Worm (Caenorhabditis elegans) whole organism, L1 larva: Measurements from ENCODE around the gene M163.21.
A peak's percentile ranks its signal among the peaks of the same experiment; 100 is the strongest.

Source experiments
- C04F5.9 ChIP-seq: sonication (generic microtip); optimal IDR thresholded peaks from 2 replicates; lab custom pipeline; 2016; ENCODE audit warnings: missing genetic modification characterization, missing compliant biosample characterization
- C16A3.4 ChIP-seq: fragments of 150-350 bp; optimal IDR thresholded peaks from 2 replicates; lab custom pipeline; 2014; ENCODE audit warnings: missing biosample characterization, missing genetic modification characterization
- C34B4.2 ChIP-seq: sonication (generic microtip); optimal IDR thresholded peaks from 2 replicates; lab custom pipeline; 2017; ENCODE audit warnings: mild to moderate bottlenecking, missing genetic modification characterization, missing compliant biosample characterization
- F16B12.6 ChIP-seq: fragments of 150-350 bp; optimal IDR thresholded peaks from 2 replicates; lab custom pipeline; 2014; ENCODE audit warnings: missing biosample characterization, missing genetic modification characterization
- Y116A8C.19 ChIP-seq: sonication (generic microtip); optimal IDR thresholded peaks from 2 replicates; lab custom pipeline; 2016; ENCODE audit warnings: missing compliant biosample characterization, missing genetic modification characterization, borderline replicate concordance
- aha-1 ChIP-seq: fragments of 150-350 bp; optimal IDR thresholded peaks from 2 replicates; lab custom pipeline; 2014; ENCODE audit warnings: missing biosample characterization, missing genetic modification characterization
- aly-2 ChIP-seq: fragments of 150-350 bp; optimal IDR thresholded peaks from 2 replicates; lab custom pipeline; 2014; ENCODE audit warnings: missing biosample characterization, missing genetic modification characterization
- blmp-1 ChIP-seq: fragments of 150-350 bp; optimal IDR thresholded peaks from 2 replicates; lab custom pipeline; 2014; ENCODE audit warnings: missing biosample characterization, missing genetic modification characterization
- ceh-90 ChIP-seq: sonication (generic microtip); optimal IDR thresholded peaks from 2 replicates; lab custom pipeline; 2016; ENCODE audit warnings: missing genetic modification characterization, missing compliant biosample characterization
- efl-1 ChIP-seq, 4 experiments: fragments of 150-350 bp; optimal IDR thresholded peaks in 3 of 4; peaks in 1 of 4; 1 replicate in 1 of 4; 2 replicates in 3 of 4; lab custom pipeline; 2014; ENCODE audit warnings: missing biosample characterization in 2 of 4, missing genetic modification characterization in 2 of 4, missing genetic modification reagents in 2 of 4
- efl-3 ChIP-seq: fragments of 200-800 bp; sonication (Bioruptor generic); optimal IDR thresholded peaks from 2 replicates; lab custom pipeline; 2018; ENCODE audit warnings: mild to moderate bottlenecking, missing genetic modification characterization, missing compliant biosample characterization
- egl-27 ChIP-seq, 2 experiments: fragments of 150-350 bp in 1 of 2; sonication (generic microtip); optimal IDR thresholded peaks; 3 replicates each; lab custom pipeline; 2017 to 2018; ENCODE audit warnings: missing biosample characterization in 2 of 2, missing genetic modification characterization in 2 of 2, missing genetic modification reagents in 2 of 2
- elt-2 ChIP-seq: sonication (generic microtip); optimal IDR thresholded peaks from 2 replicates; lab custom pipeline; 2016; ENCODE audit warnings: missing genetic modification characterization, mild to moderate bottlenecking, inconsistent platforms, missing compliant biosample characterization, missing genetic modification reagents
- elt-3 ChIP-seq, 6 experiments: fragments of 150-350 bp in 1 of 6; sonication (generic microtip); optimal IDR thresholded peaks; 2 replicates each; lab custom pipeline; 2017 to 2018; ENCODE audit warnings: missing biosample characterization in 6 of 6, missing genetic modification characterization in 6 of 6, inconsistent platforms in 1 of 6
- ets-5 ChIP-seq: fragments of 200-800 bp; sonication (Bioruptor generic); IDR thresholded peaks from 2 replicates; pipeline ENCODE4 v1.3.6; 2022; ENCODE audit warnings: missing genetic modification characterization, missing compliant biosample characterization
- grh-1 ChIP-seq: fragments of 200-800 bp; sonication (Bioruptor generic); IDR thresholded peaks from 2 replicates; pipeline ENCODE4 v1.3.6; 2022; ENCODE audit warnings: missing genetic modification reagents, missing genetic modification characterization, missing compliant biosample characterization
- hlh-17 ChIP-seq: fragments of 200-800 bp; sonication (Bioruptor generic); optimal IDR thresholded peaks from 2 replicates; lab custom pipeline; 2018; ENCODE audit warnings: missing genetic modification characterization, mild to moderate bottlenecking, missing compliant biosample characterization, moderate library complexity, borderline replicate concordance
- irx-1 ChIP-seq: sonication (generic microtip); optimal IDR thresholded peaks from 2 replicates; lab custom pipeline; 2016; ENCODE audit warnings: missing genetic modification characterization, missing compliant biosample characterization
- jun-1 ChIP-seq: fragments of 150-350 bp; optimal IDR thresholded peaks from 2 replicates; lab custom pipeline; 2014; ENCODE audit warnings: missing biosample characterization, missing genetic modification reagents, missing genetic modification characterization
- lin-13 ChIP-seq: fragments of 150-350 bp; optimal IDR thresholded peaks from 2 replicates; lab custom pipeline; 2014; ENCODE audit warnings: missing biosample characterization, missing genetic modification reagents, missing genetic modification characterization
- lin-14 ChIP-seq: fragments of 200-800 bp; sonication (Bioruptor generic); optimal IDR thresholded peaks from 2 replicates; lab custom pipeline; 2018; ENCODE audit warnings: mild to moderate bottlenecking, missing genetic modification characterization, moderate library complexity, missing compliant biosample characterization
- lin-35 ChIP-seq, 2 experiments: fragments of 150-350 bp; optimal IDR thresholded peaks; 2 replicates each; lab custom pipeline; 2014; ENCODE audit warnings: missing biosample characterization in 2 of 2, missing genetic modification characterization in 2 of 2, missing genetic modification reagents in 2 of 2
- lsy-2 ChIP-seq, 2 experiments: fragments of 150-350 bp; optimal IDR thresholded peaks; 2 replicates each; lab custom pipeline; 2014; ENCODE audit warnings: missing biosample characterization in 2 of 2, missing genetic modification characterization in 2 of 2
- mdl-1 ChIP-seq, 2 experiments: fragments of 150-350 bp; optimal IDR thresholded peaks; 2 replicates each; lab custom pipeline; 2014 to 2017; ENCODE audit warnings: missing biosample characterization in 2 of 2, missing genetic modification characterization in 2 of 2, inconsistent platforms in 1 of 2
- mep-1 ChIP-seq: fragments of 150-350 bp; optimal IDR thresholded peaks from 2 replicates; lab custom pipeline; 2014; ENCODE audit warnings: missing biosample characterization, missing genetic modification characterization
- nhr-11 ChIP-seq: fragments of 150-350 bp; optimal IDR thresholded peaks from 2 replicates; lab custom pipeline; 2014; ENCODE audit warnings: missing biosample characterization, missing genetic modification characterization
- nhr-19 ChIP-seq: fragments of 200-800 bp; sonication (Bioruptor generic); conservative IDR thresholded peaks from 2 replicates; pipeline ENCODE4 v1.3.6; 2022; ENCODE audit warnings: missing genetic modification characterization, missing compliant biosample characterization
- nhr-20 ChIP-seq: sonication (generic microtip); optimal IDR thresholded peaks from 2 replicates; lab custom pipeline; 2016; ENCODE audit warnings: mild to moderate bottlenecking, missing genetic modification characterization, missing compliant biosample characterization
- nhr-237 ChIP-seq: fragments of 150-350 bp; optimal IDR thresholded peaks from 2 replicates; lab custom pipeline; 2014; ENCODE audit warnings: missing biosample characterization, missing genetic modification characterization
- nhr-47 ChIP-seq: sonication (generic microtip); optimal IDR thresholded peaks from 2 replicates; lab custom pipeline; 2016; ENCODE audit warnings: mild to moderate bottlenecking, missing genetic modification characterization, moderate library complexity, missing compliant biosample characterization
- nhr-71 ChIP-seq: sonication (generic microtip); optimal IDR thresholded peaks from 2 replicates; lab custom pipeline; 2016; ENCODE audit warnings: mild to moderate bottlenecking, missing genetic modification characterization, moderate library complexity, missing compliant biosample characterization
- nhr-76 ChIP-seq: sonication (generic microtip); optimal IDR thresholded peaks from 2 replicates; lab custom pipeline; 2017; ENCODE audit warnings: missing biosample characterization, missing genetic modification characterization
- nhr-84 ChIP-seq: sonication (generic microtip); optimal IDR thresholded peaks from 2 replicates; lab custom pipeline; 2017; ENCODE audit warnings: missing biosample characterization, missing genetic modification characterization
- nhr-85 ChIP-seq: sonication (generic microtip); peaks from one replicate; lab custom pipeline; 2016; ENCODE audit warnings: missing genetic modification characterization, inconsistent platforms, missing compliant biosample characterization
- nhr-90 ChIP-seq: sonication (generic microtip); optimal IDR thresholded peaks from 2 replicates; lab custom pipeline; 2016; ENCODE audit warnings: mild to moderate bottlenecking, missing genetic modification characterization, missing compliant biosample characterization; ENCODE audit not compliant: poor library complexity
- rnt-1 ChIP-seq: sonication (generic microtip); optimal IDR thresholded peaks from 2 replicates; lab custom pipeline; 2016; ENCODE audit warnings: mild to moderate bottlenecking, missing genetic modification characterization, moderate library complexity, missing compliant biosample characterization
- skn-1 ChIP-seq: fragments of 150-350 bp; optimal IDR thresholded peaks from 2 replicates; lab custom pipeline; 2014; ENCODE audit warnings: missing biosample characterization, missing genetic modification characterization
- snu-23 ChIP-seq: sonication (generic microtip); optimal IDR thresholded peaks from 2 replicates; lab custom pipeline; 2016; ENCODE audit warnings: missing genetic modification characterization, missing compliant biosample characterization
- sox-4 ChIP-seq: sonication (generic microtip); optimal IDR thresholded peaks from 2 replicates; lab custom pipeline; 2016; ENCODE audit warnings: missing genetic modification characterization, missing compliant biosample characterization
- sptf-1 ChIP-seq: fragments of 150-350 bp; optimal IDR thresholded peaks from 2 replicates; lab custom pipeline; 2014; ENCODE audit warnings: missing biosample characterization, missing genetic modification characterization
- sup-37 ChIP-seq: fragments of 200-800 bp; sonication (Bioruptor generic); optimal IDR thresholded peaks from 2 replicates; lab custom pipeline; 2018; ENCODE audit warnings: mild to moderate bottlenecking, missing genetic modification characterization, missing compliant biosample characterization
- swsn-7 ChIP-seq: sonication (generic microtip); optimal IDR thresholded peaks from 2 replicates; lab custom pipeline; 2016; ENCODE audit warnings: missing genetic modification characterization, missing compliant biosample characterization
- tbx-2 ChIP-seq: sonication (generic microtip); optimal IDR thresholded peaks from 2 replicates; lab custom pipeline; 2016; ENCODE audit warnings: missing genetic modification characterization, missing compliant biosample characterization
- tlp-1 ChIP-seq: fragments of 150-350 bp; optimal IDR thresholded peaks from 2 replicates; lab custom pipeline; 2014; ENCODE audit warnings: missing biosample characterization, missing genetic modification characterization
- unc-30 ChIP-seq: sonication (generic microtip); optimal IDR thresholded peaks from 2 replicates; lab custom pipeline; 2017; ENCODE audit warnings: missing biosample characterization, missing genetic modification characterization
- unc-98 ChIP-seq: fragments of 200-800 bp; sonication (Bioruptor generic); IDR thresholded peaks from 2 replicates; pipeline ENCODE4 v1.3.6; 2022; ENCODE audit warnings: missing genetic modification characterization, missing compliant biosample characterization
- xbp-1 ChIP-seq: sonication (generic microtip); optimal IDR thresholded peaks from 2 replicates; lab custom pipeline; 2016; ENCODE audit warnings: missing genetic modification characterization, missing compliant biosample characterization
- zip-4 ChIP-seq: fragments of 200-800 bp; sonication (Bioruptor generic); optimal IDR thresholded peaks from 2 replicates; lab custom pipeline; 2018; ENCODE audit warnings: mild to moderate bottlenecking, missing genetic modification characterization, moderate library complexity, missing compliant biosample characterization
- ztf-4 ChIP-seq: fragments of 150-350 bp; optimal IDR thresholded peaks from 2 replicates; lab custom pipeline; 2014; ENCODE audit warnings: missing biosample characterization, missing genetic modification characterization

The M163.21 gene

DNA sequence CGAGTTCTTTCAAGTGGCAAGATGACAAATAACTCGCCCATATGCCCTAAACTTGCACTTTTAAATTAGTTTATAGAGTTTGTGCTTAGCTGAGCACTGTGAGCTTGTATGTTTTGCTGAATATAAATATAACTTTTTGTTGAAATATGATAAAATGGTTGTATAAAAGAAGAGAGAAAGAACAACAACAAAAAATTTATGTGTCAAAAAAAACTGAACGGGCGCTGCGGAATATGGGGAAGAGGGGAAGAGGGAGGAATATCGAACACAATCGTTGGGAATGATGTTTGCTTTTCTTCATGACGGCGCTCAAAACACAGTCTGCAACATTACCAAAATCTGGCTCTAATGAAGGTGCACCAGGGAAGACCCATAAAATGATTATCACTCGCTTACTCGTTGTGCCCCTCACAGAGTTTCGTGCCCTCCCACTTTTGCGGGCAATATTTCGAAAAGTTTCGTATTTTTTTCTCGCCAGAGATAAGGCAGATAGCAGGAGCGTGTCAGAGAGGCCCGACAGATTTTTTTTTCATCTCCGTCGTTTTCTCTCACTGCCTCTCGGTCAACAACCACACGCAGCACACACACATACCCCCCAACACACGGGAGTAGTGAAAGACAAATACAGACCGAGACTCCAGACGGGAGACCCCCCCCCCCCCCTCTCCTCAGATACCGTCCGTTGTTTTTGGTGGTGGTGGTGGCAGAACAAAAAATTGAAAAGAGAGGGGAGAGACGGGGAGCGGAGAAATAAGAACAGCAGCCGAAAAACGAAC is 39.1 kb downstream of the M163.21 start (continued):
- TF ChIP-seq lsy-2 (tag; optimal IDR thresholded peaks at IDR 0.05; lab: Kevin White, UChicago) (peak; percentile 14 to 42), F16B12.6 (tag; lab: Kevin White, UChicago) (peak; percentile 9), lin-14 (GFP tag; lab: Kevin White, UChicago) (peak; percentile 91), tbx-2 (tag; lab: Kevin White, UChicago) (peak; percentile 17), ceh-90 (no peak), nhr-71 (tag; lab: Kevin White, UChicago) (peak; percentile 82), sox-4 (tag; lab: Kevin White, UChicago) (no peak), nhr-11 (tag; lab: Kevin White, UChicago) (no peak), efl-3 (GFP tag; lab: Kevin White, UChicago) (no peak), nhr-237 (tag; lab: Kevin White, UChicago) (peak; percentile 54), irx-1 (tag; lab: Kevin White, UChicago) (peak; percentile 35), zip-4 (no peak), hlh-17 (GFP tag; lab: Kevin White, UChicago) (no peak), nhr-76 (tag; lab: Kevin White, UChicago) (no peak), grh-1 (peak; percentile 69), nhr-90 (peak; percentile 52), unc-30 (no peak), sptf-1 (no peak), sup-37 (GFP tag; lab: Kevin White, UChicago) (no peak), C34B4.2 (tag; lab: Kevin White, UChicago) (no peak), nhr-47 (peak; percentile 39), elt-2 (tag; lab: Kevin White, UChicago) (peak; percentile 91), skn-1 (peak; percentile 17), aha-1 (tag; lab: Kevin White, UChicago) (no peak), C04F5.9 (no peak), C16A3.4 (tag; lab: Kevin White, UChicago) (no peak), swsn-7 (tag; lab: Kevin White, UChicago) (peak; percentile 57), tlp-1 (tag; lab: Kevin White, UChicago) (no peak), jun-1 (tag; lab: Kevin White, UChicago) (peak; percentile 7), nhr-84 (tag; lab: Kevin White, UChicago) (no peak), mep-1 (tag; lab: Kevin White, UChicago) (peak; percentile 33)

DNA sequence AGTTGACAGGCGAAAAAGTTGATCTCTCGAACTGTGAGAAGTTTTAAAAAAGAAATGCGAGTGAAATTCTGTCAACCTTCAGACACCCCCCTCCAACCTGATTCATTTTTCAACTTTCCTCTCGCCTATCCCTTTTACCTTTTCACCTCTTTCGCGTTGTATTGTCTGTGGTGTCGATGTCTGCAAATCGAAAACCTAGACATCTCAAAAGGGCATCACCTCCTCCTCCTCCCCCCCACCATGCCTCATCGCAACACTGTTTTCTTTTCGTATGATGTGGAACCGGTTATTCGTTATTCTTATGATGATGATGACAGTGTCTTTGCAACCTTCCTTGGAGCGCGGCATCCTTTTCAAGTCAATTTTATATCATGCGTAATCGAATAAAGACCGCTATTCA is 41.4 kb downstream of the M163.21 start:
- TF ChIP-seq lin-35 (GFP tag; optimal IDR thresholded peaks at IDR 0.05; lab: Kevin White, UChicago) (peak; percentile 12 to 41), mdl-1 (tag; optimal IDR thresholded peaks at IDR 0.05; lab: Kevin White, UChicago) (peak in 1 of 2 experiments; percentile 55), ztf-4 (tag; lab: Kevin White, UChicago) (peak; percentile 37), xbp-1 (tag; lab: Kevin White, UChicago) (peak; percentile 1), snu-23 (GFP tag; lab: Kevin White, UChicago) (peak; percentile 65), nhr-71 (tag; lab: Kevin White, UChicago) (peak; percentile 74), lsy-2 (tag; optimal IDR thresholded peaks at IDR 0.05; lab: Kevin White, UChicago) (peak in 1 of 2 experiments; percentile 24), Y116A8C.19 (tag; lab: Kevin White, UChicago) (no peak), lin-14 (GFP tag; lab: Kevin White, UChicago) (peak; percentile 86), nhr-90 (peak; percentile 67), egl-27 (tag; optimal IDR thresholded peaks at IDR 0.05; lab: Kevin White, UChicago) (no peak), nhr-85 (tag; lab: Kevin White, UChicago) (peak; percentile 98), efl-1 (optimal IDR thresholded peaks at IDR 0.05; lab: Kevin White, UChicago) (no peak), efl-1 (GFP tag; optimal IDR thresholded peaks at IDR 0.05 in 1 of 2; lab: Kevin White, UChicago) (peak in 1 of 2 experiments; percentile 28), nhr-19 (GFP tag; lab: Robert Waterston, UW) (peak; percentile 55), rnt-1 (peak; percentile 1), blmp-1 (tag; lab: Kevin White, UChicago) (peak; percentile 90), unc-98 (GFP tag; lab: Robert Waterston, UW) (no peak), nhr-20 (tag; lab: Kevin White, UChicago) (peak; percentile 82), grh-1 (peak; percentile 94), swsn-7 (tag; lab: Kevin White, UChicago) (no peak), ets-5 (GFP tag; lab: Robert Waterston, UW) (no peak), mep-1 (tag; lab: Kevin White, UChicago) (peak; percentile 59), aly-2 (tag; lab: Kevin White, UChicago) (no peak), nhr-47 (peak; percentile 48), lin-13 (GFP tag; lab: Kevin White, UChicago) (peak; percentile 3), nhr-11 (tag; lab: Kevin White, UChicago) (no peak), efl-3 (GFP tag; lab: Kevin White, UChicago) (no peak), tbx-2 (tag; lab: Kevin White, UChicago) (peak; percentile 2), elt-3 (tag; optimal IDR thresholded peaks at IDR 0.05; lab: Kevin White, UChicago) (peak in 5 of 6 experiments; percentile 1 to 83 (median 44))
